Fruit fly (Drosophila melanogaster) whole organism, embryonic: ENCODE data around the gene eIF3h.

Experiments
- Bteb2 ChIP-seq: fragments of 200-800 bp; sonication (Bioruptor generic); optimal IDR thresholded peaks from 2 replicates; lab custom pipeline; 2016; ENCODE audit warnings: missing biosample characterization, missing genetic modification characterization
- CG11085 ChIP-seq: fragments of 200-800 bp; sonication (Bioruptor generic); IDR thresholded peaks from 2 replicates; pipeline ENCODE4 v1.3.6; 2022; ENCODE audit warnings: missing biosample characterization, missing genetic modification characterization
- Max ChIP-seq: fragments of 200-800 bp; sonication (Bioruptor generic); optimal IDR thresholded peaks from 2 replicates; lab custom pipeline; 2016; ENCODE audit warnings: missing biosample characterization, mild to moderate bottlenecking, missing genetic modification characterization
- PHDP ChIP-seq: fragments of 200-800 bp; sonication (Bioruptor generic); optimal IDR thresholded peaks from 3 replicates; lab custom pipeline; 2018; ENCODE audit warnings: missing biosample characterization, mild to moderate bottlenecking, missing genetic modification characterization, moderate library complexity
- Sox100B ChIP-seq: fragments of 200-800 bp; sonication (Bioruptor generic); optimal IDR thresholded peaks from 3 replicates; lab custom pipeline; 2018; ENCODE audit warnings: missing biosample characterization, mild to moderate bottlenecking, missing genetic modification characterization
- Sox102F ChIP-seq: fragments of 200-800 bp; sonication (Bioruptor generic); optimal IDR thresholded peaks from 2 replicates; lab custom pipeline; 2018; ENCODE audit warnings: missing biosample characterization, mild to moderate bottlenecking, missing genetic modification characterization, moderate library complexity

DNA sequence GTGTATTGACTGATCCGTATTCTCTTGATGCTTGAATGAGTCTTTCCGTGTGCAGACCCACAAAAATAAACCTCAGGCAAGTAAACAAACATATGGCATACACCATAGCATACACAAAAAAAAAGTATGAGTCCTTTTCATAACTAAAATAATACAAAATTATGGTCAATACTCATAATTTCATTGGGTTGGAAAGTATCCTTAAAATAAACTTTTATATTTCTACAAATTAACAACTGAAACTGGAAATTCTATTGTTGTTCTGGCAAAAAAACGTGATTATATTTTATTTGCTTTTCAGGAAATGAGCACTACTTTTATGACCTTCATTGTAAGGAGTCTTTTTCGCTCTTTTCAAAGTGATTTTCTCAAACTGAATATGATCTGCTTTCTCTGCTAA is 10.8 kb downstream of the eIF3h start:
- peak; percentile 41 for TF ChIP-seq Sox102F (GFP tag; lab: Kevin White, UChicago)
- peak; percentile 42 for TF ChIP-seq PHDP
- no peak for TF ChIP-seq Max (GFP tag; lab: Kevin White, UChicago)
- no peak for TF ChIP-seq Bteb2 (GFP tag; lab: Kevin White, UChicago)
- TF ChIP-seq CG11085 (GFP tag; lab: Robert Waterston, UW), result no peak
- TF ChIP-seq Sox100B (GFP tag; lab: Kevin White, UChicago), result no peak
